Worm (Caenorhabditis elegans) whole organism, L2 larva: ENCODE results near the gene egrh-1.

Experiments used
- C34F6.9 ChIP-seq: fragments of 150-350 bp; optimal IDR thresholded peaks from 2 replicates; lab custom pipeline; 2014; ENCODE audit warnings: missing biosample characterization, missing genetic modification characterization
- R02D3.7 ChIP-seq: fragments of 150-350 bp; optimal IDR thresholded peaks from 2 replicates; lab custom pipeline; 2014; ENCODE audit warnings: missing biosample characterization, missing genetic modification characterization
- Y55F3AM.14 ChIP-seq: fragments of 200-800 bp; sonication (Bioruptor generic); optimal IDR thresholded peaks from 2 replicates; lab custom pipeline; 2018; ENCODE audit warnings: mild to moderate bottlenecking, missing genetic modification characterization, missing compliant biosample characterization
- ZK546.5 ChIP-seq: sonication (generic microtip); optimal IDR thresholded peaks from 2 replicates; lab custom pipeline; 2017; ENCODE audit warnings: missing biosample characterization, missing genetic modification characterization
- aly-2 ChIP-seq: fragments of 150-350 bp; optimal IDR thresholded peaks from 2 replicates; lab custom pipeline; 2014; ENCODE audit warnings: missing biosample characterization, missing genetic modification characterization
- ama-1 ChIP-seq: fragments of 150-350 bp; optimal IDR thresholded peaks from 2 replicates; lab custom pipeline; 2018; ENCODE audit warnings: inconsistent platforms
- ceh-16 ChIP-seq: fragments of 150-350 bp; optimal IDR thresholded peaks from 2 replicates; lab custom pipeline; 2014; ENCODE audit warnings: missing biosample characterization, missing genetic modification characterization
- crh-2 ChIP-seq: sonication (generic microtip); optimal IDR thresholded peaks from 2 replicates; lab custom pipeline; 2017; ENCODE audit warnings: missing biosample characterization, missing genetic modification characterization
- egl-27 ChIP-seq: sonication (generic microtip); optimal IDR thresholded peaks from 3 replicates; lab custom pipeline; 2017; ENCODE audit warnings: missing biosample characterization, missing genetic modification reagents, missing genetic modification characterization
- elt-3 ChIP-seq: sonication (generic microtip); optimal IDR thresholded peaks from 2 replicates; lab custom pipeline; 2017; ENCODE audit warnings: missing biosample characterization, missing genetic modification characterization
- fos-1 ChIP-seq: fragments of 150-350 bp; optimal IDR thresholded peaks from 2 replicates; lab custom pipeline; 2014; ENCODE audit warnings: missing biosample characterization, missing genetic modification characterization
- gmeb-1 ChIP-seq: fragments of 150-350 bp; optimal IDR thresholded peaks from 2 replicates; lab custom pipeline; 2014; ENCODE audit warnings: missing biosample characterization, missing genetic modification characterization
- lin-13 ChIP-seq: fragments of 150-350 bp; optimal IDR thresholded peaks from 2 replicates; lab custom pipeline; 2014; ENCODE audit warnings: missing biosample characterization, missing genetic modification reagents, missing genetic modification characterization
- lin-39 ChIP-seq: fragments of 150-350 bp; optimal IDR thresholded peaks from 2 replicates; lab custom pipeline; 2014; ENCODE audit warnings: missing biosample characterization, missing genetic modification reagents, missing genetic modification characterization
- lsy-2 ChIP-seq, 2 experiments: fragments of 150-350 bp in 1 of 2; sonication (generic microtip) in 1 of 2; optimal IDR thresholded peaks; 2 replicates each; lab custom pipeline; 2014 to 2017; ENCODE audit warnings: missing biosample characterization in 2 of 2, missing genetic modification characterization in 2 of 2
- mab-5 ChIP-seq: fragments of 150-350 bp; optimal IDR thresholded peaks from 2 replicates; lab custom pipeline; 2014; ENCODE audit warnings: missing biosample characterization, missing genetic modification characterization
- mbf-1 ChIP-seq: sonication (generic microtip); optimal IDR thresholded peaks from 2 replicates; lab custom pipeline; 2017; ENCODE audit warnings: missing biosample characterization, missing genetic modification characterization
- mdl-1 ChIP-seq, 2 experiments: fragments of 150-350 bp in 1 of 2; sonication (generic microtip) in 1 of 2; optimal IDR thresholded peaks; 2 replicates each; lab custom pipeline; 2017; ENCODE audit warnings: missing biosample characterization in 2 of 2, missing genetic modification characterization in 2 of 2
- nhr-10 ChIP-seq: sonication (generic microtip); optimal IDR thresholded peaks from 2 replicates; lab custom pipeline; 2017; ENCODE audit warnings: missing biosample characterization, missing genetic modification characterization
- nhr-12 ChIP-seq: fragments of 150-350 bp; optimal IDR thresholded peaks from 2 replicates; lab custom pipeline; 2014; ENCODE audit warnings: missing biosample characterization, missing genetic modification characterization
- nhr-129 ChIP-seq: fragments of 150-350 bp; optimal IDR thresholded peaks from 2 replicates; lab custom pipeline; 2014; ENCODE audit warnings: missing biosample characterization, missing genetic modification characterization
- nhr-23 ChIP-seq: fragments of 150-350 bp; optimal IDR thresholded peaks from 2 replicates; lab custom pipeline; 2014; ENCODE audit warnings: missing biosample characterization, missing genetic modification reagents, missing genetic modification characterization
- nhr-237 ChIP-seq: fragments of 150-350 bp; optimal IDR thresholded peaks from 2 replicates; lab custom pipeline; 2014; ENCODE audit warnings: missing biosample characterization, missing genetic modification characterization
- nhr-25 ChIP-seq: fragments of 150-350 bp; sonication (generic microtip); optimal IDR thresholded peaks from 3 replicates; lab custom pipeline; 2014; ENCODE audit warnings: missing biosample characterization, missing genetic modification characterization
- nhr-6 ChIP-seq: fragments of 150-350 bp; optimal IDR thresholded peaks from 2 replicates; lab custom pipeline; 2014; ENCODE audit warnings: missing biosample characterization, missing genetic modification characterization
- nhr-77 ChIP-seq: fragments of 150-350 bp; optimal IDR thresholded peaks from 2 replicates; lab custom pipeline; 2014; ENCODE audit warnings: missing biosample characterization, missing genetic modification characterization
- peb-1 ChIP-seq: fragments of 150-350 bp; optimal IDR thresholded peaks from 2 replicates; lab custom pipeline; 2014; ENCODE audit warnings: missing biosample characterization, missing genetic modification characterization
- sem-4 ChIP-seq: fragments of 150-350 bp; optimal IDR thresholded peaks from 2 replicates; lab custom pipeline; 2014; ENCODE audit warnings: missing biosample characterization, missing genetic modification reagents, missing genetic modification characterization
- skn-1 ChIP-seq: sonication (generic microtip); optimal IDR thresholded peaks from 2 replicates; lab custom pipeline; 2017; ENCODE audit warnings: missing biosample characterization, missing genetic modification characterization
- sma-3 ChIP-seq: sonication (generic microtip); optimal IDR thresholded peaks from 2 replicates; lab custom pipeline; 2016; ENCODE audit warnings: missing genetic modification reagents, missing genetic modification characterization, missing compliant biosample characterization
- sma-9 ChIP-seq, 2 experiments: fragments of 150-350 bp in 1 of 2; sonication (generic microtip) in 1 of 2; optimal IDR thresholded peaks; 2 replicates each; lab custom pipeline; 2014 to 2016; ENCODE audit warnings: missing genetic modification characterization in 2 of 2, mild to moderate bottlenecking in 1 of 2, missing biosample characterization in 1 of 2, missing compliant biosample characterization in 1 of 2, missing genetic modification reagents in 1 of 2, moderate library complexity in 1 of 2
- snpc-4 ChIP-seq: fragments of 150-350 bp; optimal IDR thresholded peaks from 2 replicates; lab custom pipeline; 2014; ENCODE audit warnings: missing biosample characterization, missing genetic modification characterization
- unc-39 ChIP-seq: fragments of 150-350 bp; optimal IDR thresholded peaks from 2 replicates; lab custom pipeline; 2014; ENCODE audit warnings: missing biosample characterization, missing genetic modification characterization
- unc-55 ChIP-seq: fragments of 150-350 bp; sonication (generic microtip); optimal IDR thresholded peaks from 3 replicates; lab custom pipeline; 2014; ENCODE audit warnings: missing biosample characterization, missing genetic modification reagents, missing genetic modification characterization
- unc-62 ChIP-seq: fragments of 150-350 bp; optimal IDR thresholded peaks from 2 replicates; lab custom pipeline; 2014; ENCODE audit warnings: missing biosample characterization, missing genetic modification reagents, missing genetic modification characterization
- zag-1 ChIP-seq: fragments of 150-350 bp; optimal IDR thresholded peaks from 2 replicates; lab custom pipeline; 2014; ENCODE audit warnings: missing biosample characterization, missing genetic modification characterization

Gene egrh-1

ce11 chrX:14875668-14876067 is 29.9 kb downstream of the egrh-1 start, which contains the start of gene sssh-1:
Gene sssh-1, plus strand, starts transcription at chrX:14875968.
- TF ChIP-seq unc-55 (GFP tag; lab: Kevin White, UChicago), result no peak
- TF ChIP-seq zag-1 (tag; lab: Kevin White, UChicago), result no peak
- no peak for TF ChIP-seq ceh-16 (tag; lab: Kevin White, UChicago)
- no peak for TF ChIP-seq Y55F3AM.14 (GFP tag; lab: Kevin White, UChicago)

- TF ChIP-seq unc-39 (tag; lab: Kevin White, UChicago), result no peak
- TF ChIP-seq mab-5 (tag; lab: Kevin White, UChicago), result no peak
- TF ChIP-seq mdl-1 (tag; optimal IDR thresholded peaks at IDR 0.05; lab: Kevin White, UChicago), result no peak
- no peak for TF ChIP-seq lin-13
- no peak for TF ChIP-seq peb-1 (tag; lab: Kevin White, UChicago)
- no peak for TF ChIP-seq R02D3.7 (tag; lab: Kevin White, UChicago)
- TF ChIP-seq ama-1 (lab: Kevin White, UChicago), result no peak
- no peak for TF ChIP-seq lsy-2 (tag; optimal IDR thresholded peaks at IDR 0.05; lab: Kevin White, UChicago)
Observed at ce11 chrX:14877691-14878090, 32.0 kb downstream of the egrh-1 start.

ce11 chrX:14881119-14881518 is 35.4 kb downstream of the egrh-1 start, which contains the start of gene flp-8:
Gene flp-8, plus strand, starts transcription at chrX:14881419.
- TF ChIP-seq snpc-4 (tag; lab: Kevin White, UChicago) (no peak), egl-27 (tag; lab: Kevin White, UChicago) (no peak), nhr-12 (no peak), skn-1 (tag; lab: Kevin White, UChicago) (no peak), nhr-77 (tag; lab: Kevin White, UChicago) (no peak), nhr-129 (tag; lab: Kevin White, UChicago) (no peak), R02D3.7 (tag; lab: Kevin White, UChicago) (no peak), lin-39 (no peak), nhr-23 (tag; lab: Kevin White, UChicago) (no peak), nhr-10 (tag; lab: Kevin White, UChicago) (no peak), sem-4 (tag; lab: Kevin White, UChicago) (no peak), unc-39 (tag; lab: Kevin White, UChicago) (no peak), sma-3 (GFP tag; lab: Kevin White, UChicago) (no peak), nhr-25 (tag; lab: Kevin White, UChicago) (no peak), sma-9 (GFP tag; optimal IDR thresholded peaks at IDR 0.05; lab: Kevin White, UChicago) (no peak), sma-9 (tag; optimal IDR thresholded peaks at IDR 0.05; lab: Kevin White, UChicago) (no peak), mdl-1 (tag; optimal IDR thresholded peaks at IDR 0.05; lab: Kevin White, UChicago) (no peak), lin-13 (no peak), elt-3 (tag; lab: Kevin White, UChicago) (no peak), crh-2 (tag; lab: Kevin White, UChicago) (no peak), unc-62 (no peak)

- no peak for TF ChIP-seq aly-2 (tag; lab: Kevin White, UChicago)
- no peak for TF ChIP-seq elt-3 (tag; lab: Kevin White, UChicago)
- no peak for TF ChIP-seq skn-1 (tag; lab: Kevin White, UChicago)
- TF ChIP-seq gmeb-1 (tag; lab: Kevin White, UChicago), result no peak
- TF ChIP-seq nhr-77 (tag; lab: Kevin White, UChicago), result no peak
- no peak for TF ChIP-seq nhr-6 (tag; lab: Kevin White, UChicago)
- no peak for TF ChIP-seq nhr-237 (tag; lab: Kevin White, UChicago)
- TF ChIP-seq unc-62, result no peak
- TF ChIP-seq mbf-1 (tag; lab: Kevin White, UChicago), result no peak
- TF ChIP-seq Y55F3AM.14 (GFP tag; lab: Kevin White, UChicago), result no peak
- no peak for TF ChIP-seq snpc-4 (tag; lab: Kevin White, UChicago)
- TF ChIP-seq, all 48 proteins: peak for 0
Observed at ce11 chrX:14885855-14886254, 40.1 kb downstream of the egrh-1 start.

- TF ChIP-seq fos-1 (tag; lab: Kevin White, UChicago) (no peak), ZK546.5 (tag; lab: Kevin White, UChicago) (no peak), Y55F3AM.14 (GFP tag; lab: Kevin White, UChicago) (no peak), nhr-23 (tag; lab: Kevin White, UChicago) (no peak), C34F6.9 (tag; lab: Kevin White, UChicago) (no peak), elt-3 (tag; lab: Kevin White, UChicago) (no peak)
Observed at ce11 chrX:14888188-14888587, 42.5 kb downstream of the egrh-1 start, which contains the start of gene daf-6. Gene daf-6, plus strand, starts transcription at chrX:14888488.
